Fruit fly (Drosophila melanogaster) S2 (cell line): ENCODE data around the gene CG43090.

Experiments used
- CG8478 ChIP-seq: fragments of >200 bp; optimal IDR thresholded peaks from 2 replicates; lab custom pipeline; 2018
- CTCF ChIP-seq, 2 experiments: fragments of >200 bp; optimal IDR thresholded peaks; 2 replicates each; lab custom pipeline; 2018

DNA sequence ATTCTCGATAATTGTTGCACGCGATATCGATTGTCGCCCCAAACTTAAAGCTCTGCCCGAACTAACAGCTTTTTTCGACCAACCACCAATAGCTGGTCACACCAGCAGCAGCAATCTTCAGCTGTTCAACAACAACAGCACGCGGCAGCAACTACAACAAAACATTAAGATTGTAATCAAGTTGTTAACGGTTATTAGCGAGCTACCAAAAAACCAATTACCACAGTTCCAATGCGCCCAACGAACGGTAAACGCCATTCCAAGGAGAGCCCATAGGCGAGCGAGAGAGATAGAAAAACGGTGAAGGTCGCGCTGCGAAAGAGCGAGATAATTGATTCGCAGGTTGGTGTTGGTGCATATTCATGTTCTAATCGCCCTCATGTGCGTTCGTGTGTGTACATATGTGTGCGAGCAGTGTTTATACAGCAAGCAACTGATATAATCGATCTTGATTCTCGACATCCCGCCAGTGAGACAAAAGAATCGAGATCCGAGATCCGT, 20.2 kb upstream of the CG43090 start, which contains the start of gene Efr:
- TF ChIP-seq CTCF (optimal IDR thresholded peaks at IDR 0.05; lab: Kevin White, UChicago) (no peak), CG8478 (lab: Kevin White, UChicago) (no peak)
